Fruit fly (Drosophila melanogaster): Measurements from ENCODE around the gene Spase22-23.

DNA sequence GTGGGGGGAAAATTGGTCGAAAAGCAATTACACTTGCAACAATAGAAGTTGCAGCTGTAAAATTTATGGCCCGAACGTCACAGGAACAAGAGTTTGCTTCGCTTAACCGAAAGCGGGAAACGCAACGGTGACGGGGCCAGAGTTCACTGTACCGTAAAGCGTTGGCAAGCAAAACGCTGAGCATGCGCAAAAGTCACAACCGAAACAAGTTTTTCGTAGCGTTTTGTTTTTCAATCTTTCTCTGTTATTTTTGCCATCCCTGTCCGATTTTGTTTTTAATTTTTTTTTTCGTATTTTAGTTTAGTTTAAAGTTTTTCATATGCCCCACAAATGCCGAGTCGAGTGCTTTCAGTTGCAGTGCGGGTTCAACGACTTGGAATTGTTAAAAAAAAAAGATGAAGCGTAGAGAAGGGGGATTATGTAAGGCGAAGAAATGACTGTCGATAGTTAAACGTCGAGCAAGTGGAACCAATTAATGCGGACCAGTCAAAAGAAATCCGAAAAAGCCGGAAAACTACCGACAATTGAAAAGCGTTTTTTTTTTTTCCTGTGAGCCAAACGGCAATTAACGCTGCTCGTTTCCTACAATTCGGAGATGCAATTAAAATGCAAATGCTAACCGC lies 37.9 kb upstream of the Spase22-23 start:
- TF ChIP-seq CG33017 (tag; optimal IDR thresholded peaks at IDR 0.05) (no peak), CG11617 (GFP tag; optimal IDR thresholded peaks at IDR 0.05) (no peak), bab1 (GFP tag; optimal IDR thresholded peaks at IDR 0.05) (no peak), Crg-1 (GFP tag; optimal IDR thresholded peaks at IDR 0.05) (no peak), CG12768 (GFP tag; optimal IDR thresholded peaks at IDR 0.05) (no peak), Hr96 (GFP tag; optimal IDR thresholded peaks at IDR 0.05) (no peak), CG14711 (tag; optimal IDR thresholded peaks at IDR 0.05) (no peak), ovo (GFP tag; optimal IDR thresholded peaks at IDR 0.05) (no peak)
